Fruit fly (Drosophila melanogaster): ENCODE data around the gene Mcm6.

Mcm6 gene

DNA sequence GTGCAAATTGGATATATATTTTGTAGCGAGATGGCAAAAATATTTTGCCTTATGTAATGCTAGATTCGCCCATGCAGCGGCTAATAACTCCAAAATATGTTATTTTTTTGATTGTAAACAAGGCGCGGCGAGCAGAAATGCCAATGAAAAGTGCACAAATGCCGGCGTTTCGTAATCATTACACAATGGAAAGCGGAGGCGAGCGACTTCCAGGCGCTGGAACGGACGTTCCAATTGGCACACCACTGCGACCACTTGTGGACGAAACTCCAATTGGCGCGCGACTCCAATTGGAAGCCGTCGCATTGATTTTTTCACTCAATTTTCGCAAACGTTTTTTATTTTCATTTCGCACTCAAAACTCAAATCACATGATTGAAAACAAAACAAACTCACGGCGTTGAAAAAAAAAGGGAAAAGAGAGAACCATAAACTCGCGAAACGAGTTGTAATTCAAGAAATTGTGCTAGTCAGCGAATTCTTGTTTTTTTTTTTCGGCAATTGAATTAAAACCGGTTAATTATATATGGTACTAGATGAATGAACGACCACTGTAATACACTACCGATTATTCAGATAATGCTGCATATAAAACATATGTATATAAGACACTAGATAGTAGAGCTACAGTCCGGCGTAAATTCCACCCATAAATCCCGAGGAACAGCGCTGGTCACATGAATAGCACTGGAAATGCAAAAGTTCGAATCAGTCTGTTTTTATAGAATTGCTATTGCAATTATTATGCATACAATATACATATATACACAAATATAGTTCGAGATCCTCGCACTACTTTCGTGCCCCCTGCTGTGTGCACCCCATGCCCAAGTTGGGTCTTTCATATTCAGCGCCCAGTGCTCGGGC is 4.7 kb downstream of the Mcm6 start, which contains the start of gene ND-ASHI:
Gene ND-ASHI, minus strand, starts transcription at position 484 of the 867 bp plus-strand sequence.
- TF ChIP-seq Dfd (GFP tag; optimal IDR thresholded peaks at IDR 0.05) = no peak
- TF ChIP-seq Hr83 (GFP tag; optimal IDR thresholded peaks at IDR 0.05; ENCODE audit: poor library complexity, severe bottlenecking) = peak; percentile 89
- TF ChIP-seq dsf (GFP tag; optimal IDR thresholded peaks at IDR 0.05; ENCODE audit: borderline replicate concordance) = peak; percentile 78
- TF ChIP-seq usp (GFP tag; optimal IDR thresholded peaks at IDR 0.05) = no peak
- TF ChIP-seq rgr (GFP tag; optimal IDR thresholded peaks at IDR 0.05) = peak; percentile 96
- TF ChIP-seq Dif (GFP tag; optimal IDR thresholded peaks at IDR 0.05; ENCODE audit: partially characterized antibody) = no peak
- TF ChIP-seq CrebA (GFP tag; optimal IDR thresholded peaks at IDR 0.05; ENCODE audit: borderline replicate concordance) = no peak
- peak; percentile 93 for TF ChIP-seq OdsH (GFP tag; optimal IDR thresholded peaks at IDR 0.05)
- TF ChIP-seq CG32264 (GFP tag; optimal IDR thresholded peaks at IDR 0.05) = peak; percentile 85
- no peak for TF ChIP-seq dl (GFP tag; optimal IDR thresholded peaks at IDR 0.05; ENCODE audit: insufficient read depth in 1 of 2, partially characterized antibody in 2 of 2)
- peak; percentile 94 for TF ChIP-seq HLH106 (tag; optimal IDR thresholded peaks at IDR 0.05)
- no peak for TF ChIP-seq Myc (optimal IDR thresholded peaks at IDR 0.05)
- peak; percentile 90 for TF ChIP-seq Jra (GFP tag; optimal IDR thresholded peaks at IDR 0.05)
- no peak for TF ChIP-seq pan (optimal IDR thresholded peaks at IDR 0.05)
- TF ChIP-seq GATAd (GFP tag; optimal IDR thresholded peaks at IDR 0.05) = peak; percentile 73
- peak; percentile 67 for TF ChIP-seq Mio (GFP tag; optimal IDR thresholded peaks at IDR 0.05)
- TF ChIP-seq fru (GFP tag; optimal IDR thresholded peaks at IDR 0.05) = peak; percentile 95
- TF ChIP-seq Rel (GFP tag; optimal IDR thresholded peaks at IDR 0.05) = peak; percentile 89
- TF ChIP-seq Rel (tag; optimal IDR thresholded peaks at IDR 0.05) = no peak
- peak; percentile 96 for TF ChIP-seq Sp1 (GFP tag; optimal IDR thresholded peaks at IDR 0.05)
- TF ChIP-seq foxo (GFP tag; optimal IDR thresholded peaks at IDR 0.05) = peak; percentile 68 to 97
- TF ChIP-seq brk (GFP tag; optimal IDR thresholded peaks at IDR 0.05) = no peak
- peak; percentile 93 for TF ChIP-seq CG9705 (GFP tag; optimal IDR thresholded peaks at IDR 0.05)
- peak; percentile 91 for TF ChIP-seq psq (GFP tag; optimal IDR thresholded peaks at IDR 0.05)
- TF ChIP-seq Abd-B (GFP tag; optimal IDR thresholded peaks at IDR 0.05) = no peak
- peak; percentile 94 for TF ChIP-seq dmrt93B (GFP tag; optimal IDR thresholded peaks at IDR 0.05)
- peak; percentile 94 for TF ChIP-seq sv (GFP tag; optimal IDR thresholded peaks at IDR 0.05)
- peak; percentile 95 for TF ChIP-seq br (GFP tag; optimal IDR thresholded peaks at IDR 0.05)
- no peak for TF ChIP-seq Hr78 (GFP tag; optimal IDR thresholded peaks at IDR 0.05)
- peak; percentile 95 for TF ChIP-seq ey (GFP tag; optimal IDR thresholded peaks at IDR 0.05)
- peak; percentile 96 for TF ChIP-seq h (GFP tag; optimal IDR thresholded peaks at IDR 0.05)
- peak; percentile 94 for TF ChIP-seq woc (GFP tag; optimal IDR thresholded peaks at IDR 0.05)
- no peak for TF ChIP-seq Vsx2 (GFP tag; optimal IDR thresholded peaks at IDR 0.05; ENCODE audit: partially characterized antibody)
- no peak for TF ChIP-seq N (GFP tag; optimal IDR thresholded peaks at IDR 0.05)
- no peak for TF ChIP-seq jim (GFP tag; optimal IDR thresholded peaks at IDR 0.05)
- TF ChIP-seq tai (GFP tag; optimal IDR thresholded peaks at IDR 0.05) = no peak
- peak; percentile 90 for TF ChIP-seq sage (GFP tag; optimal IDR thresholded peaks at IDR 0.05)
- TF ChIP-seq Hnf4 (GFP tag; optimal IDR thresholded peaks at IDR 0.05) = no peak
- TF ChIP-seq lola (GFP tag; optimal IDR thresholded peaks at IDR 0.05) = no peak

DNA sequence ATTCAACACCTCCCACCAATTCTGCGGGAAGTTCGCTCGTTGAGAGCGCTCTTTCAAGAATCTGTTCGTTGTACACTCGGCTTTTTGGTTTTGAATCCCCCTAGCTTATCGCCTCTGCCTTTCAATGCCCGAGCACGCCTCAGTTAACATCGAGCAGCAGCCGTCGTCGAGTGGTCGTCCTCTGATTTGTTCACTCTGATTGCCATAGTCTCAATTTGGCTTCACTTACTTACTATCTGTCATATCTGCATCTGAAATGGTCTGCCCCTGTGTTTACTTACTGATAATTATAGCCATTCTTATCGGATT is 5.3 kb downstream of the Mcm6 start:
- no peak for TF ChIP-seq psq (GFP tag; optimal IDR thresholded peaks at IDR 0.05)
- TF ChIP-seq Rel (GFP tag; optimal IDR thresholded peaks at IDR 0.05) = no peak
- TF ChIP-seq Rel (tag; optimal IDR thresholded peaks at IDR 0.05) = peak; percentile 84

DNA sequence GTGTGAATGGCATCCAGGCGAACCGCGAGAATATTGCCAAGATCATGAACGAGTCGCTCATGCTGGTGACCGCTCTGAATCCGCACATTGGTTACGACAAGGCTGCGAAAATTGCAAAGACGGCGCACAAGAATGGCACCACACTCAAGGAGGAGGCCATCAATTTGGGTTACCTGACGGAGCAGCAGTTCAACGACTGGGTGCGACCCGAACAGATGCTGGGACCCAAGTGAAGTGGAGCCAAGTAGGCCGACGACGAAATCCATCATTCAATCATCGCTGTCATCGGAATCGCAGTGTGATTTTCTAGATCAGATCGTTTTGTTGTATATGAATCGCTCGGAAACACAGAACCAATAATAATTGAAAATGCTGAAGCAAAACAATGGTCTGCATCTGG is 7.3 kb downstream of the Mcm6 start, which contains the start of gene Fum2:
Gene Fum2, plus strand, starts transcription at position 301 of the 400 bp plus-strand sequence.
- no peak for TF ChIP-seq tai (GFP tag; optimal IDR thresholded peaks at IDR 0.05)
- TF ChIP-seq Mio (GFP tag; optimal IDR thresholded peaks at IDR 0.05) = no peak
- TF ChIP-seq Sp1 (GFP tag; optimal IDR thresholded peaks at IDR 0.05) = no peak
- no peak for TF ChIP-seq Dif (GFP tag; optimal IDR thresholded peaks at IDR 0.05; ENCODE audit: partially characterized antibody)

Measured in whole organism, wandering third instar larva.